Fruit fly (Drosophila melanogaster) whole organism, embryonic: ENCODE results near the gene Obp19d.

Source experiments
- Abd-B ChIP-seq: fragments of 200-800 bp; sonication (Bioruptor generic); optimal IDR thresholded peaks from 2 replicates; lab custom pipeline; 2018; ENCODE audit warnings: missing biosample characterization, mild to moderate bottlenecking, missing genetic modification characterization, moderate library complexity
- Awh ChIP-seq: fragments of 200-800 bp; sonication (Bioruptor generic); IDR thresholded peaks from 2 replicates; pipeline ENCODE4, ENCODE4 v1.3.6; 2022; ENCODE audit warnings: missing biosample characterization, missing genetic modification characterization
- Bgb ChIP-seq: fragments of 200-800 bp; sonication (Bioruptor generic); IDR thresholded peaks from 2 replicates; pipeline ENCODE4 v1.3.6; 2022; ENCODE audit warnings: missing biosample characterization, missing genetic modification characterization; ENCODE audit not compliant: partially characterized antibody
- CG1024 ChIP-seq: fragments of 200-800 bp; sonication (Bioruptor generic); IDR thresholded peaks from 2 replicates; pipeline ENCODE4 v1.3.6; 2022; ENCODE audit warnings: missing biosample characterization, missing genetic modification characterization
- CG12155 ChIP-seq: fragments of 200-800 bp; sonication (Bioruptor generic); optimal IDR thresholded peaks from 3 replicates; lab custom pipeline; 2016; ENCODE audit warnings: missing biosample characterization, missing genetic modification characterization
- CG13123 ChIP-seq: fragments of 200-800 bp; sonication (Bioruptor generic); optimal IDR thresholded peaks from 2 replicates; lab custom pipeline; 2016; ENCODE audit warnings: missing biosample characterization, missing genetic modification characterization
- CG13424 ChIP-seq: fragments of 200-800 bp; sonication (Bioruptor generic); optimal IDR thresholded peaks from 2 replicates; lab custom pipeline; 2019; ENCODE audit warnings: missing biosample characterization, mild to moderate bottlenecking, missing genetic modification characterization, moderate library complexity
- CG14710 ChIP-seq: fragments of 200-800 bp; sonication (Bioruptor generic); optimal IDR thresholded peaks from 3 replicates; lab custom pipeline; 2019; ENCODE audit warnings: missing biosample characterization, mild to moderate bottlenecking, missing genetic modification characterization, moderate library complexity
- CG15269 ChIP-seq: fragments of 200-800 bp; sonication (Bioruptor generic); optimal IDR thresholded peaks from 2 replicates; lab custom pipeline; 2018; ENCODE audit warnings: missing biosample characterization, mild to moderate bottlenecking, missing genetic modification characterization, moderate library complexity
- CG15514 ChIP-seq: fragments of 200-800 bp; sonication (Bioruptor generic); optimal IDR thresholded peaks from 3 replicates; lab custom pipeline; 2017; ENCODE audit warnings: missing biosample characterization, missing genetic modification characterization, mild to moderate bottlenecking, moderate library complexity, missing genetic modification reagents
- CG1602 ChIP-seq: fragments of 200-800 bp; sonication (Bioruptor generic); optimal IDR thresholded peaks from 3 replicates; lab custom pipeline; 2016; ENCODE audit warnings: missing biosample characterization, missing genetic modification characterization
- CG18599 ChIP-seq: fragments of 200-800 bp; sonication (Bioruptor generic); optimal IDR thresholded peaks from 3 replicates; lab custom pipeline; 2017; ENCODE audit warnings: missing biosample characterization, missing genetic modification characterization, mild to moderate bottlenecking, moderate library complexity, missing genetic modification reagents
- CG2120 ChIP-seq: fragments of 200-800 bp; sonication (Bioruptor generic); optimal IDR thresholded peaks from 3 replicates; lab custom pipeline; 2016; ENCODE audit warnings: missing biosample characterization, missing genetic modification characterization
- CG2678 ChIP-seq: fragments of 200-800 bp; sonication (Bioruptor generic); optimal IDR thresholded peaks from 3 replicates; lab custom pipeline; 2019; ENCODE audit warnings: missing biosample characterization, mild to moderate bottlenecking, missing genetic modification characterization, moderate library complexity
- CG32532 ChIP-seq: fragments of 200-800 bp; sonication (Bioruptor generic); IDR thresholded peaks from 2 replicates; pipeline ENCODE4 v1.3.6; 2022; ENCODE audit warnings: missing biosample characterization, missing genetic modification characterization
- CG3281 ChIP-seq: fragments of 200-800 bp; sonication (Bioruptor generic); optimal IDR thresholded peaks from 3 replicates; lab custom pipeline; 2017; ENCODE audit warnings: missing biosample characterization, mild to moderate bottlenecking, missing genetic modification characterization
- CG3407 ChIP-seq: fragments of 200-800 bp; sonication (Bioruptor generic); optimal IDR thresholded peaks from 2 replicates; lab custom pipeline; 2018; ENCODE audit warnings: missing biosample characterization, mild to moderate bottlenecking, missing genetic modification characterization
- CG34376 ChIP-seq: fragments of 200-800 bp; sonication (Bioruptor generic); optimal IDR thresholded peaks from 2 replicates; lab custom pipeline; 2018; ENCODE audit warnings: missing biosample characterization, mild to moderate bottlenecking, missing genetic modification characterization
- CG4617 ChIP-seq: fragments of 200-800 bp; sonication (Bioruptor generic); optimal IDR thresholded peaks from 3 replicates; lab custom pipeline; 2016; ENCODE audit warnings: missing biosample characterization, missing genetic modification characterization, borderline replicate concordance
- CG6813 ChIP-seq: fragments of 200-800 bp; sonication (Bioruptor generic); optimal IDR thresholded peaks from 2 replicates; lab custom pipeline; 2017; ENCODE audit warnings: missing biosample characterization, missing genetic modification characterization, mild to moderate bottlenecking, moderate library complexity, missing genetic modification reagents
- CG7556 ChIP-seq: fragments of 200-800 bp; sonication (Bioruptor generic); optimal IDR thresholded peaks from 2 replicates; lab custom pipeline; 2017; ENCODE audit warnings: missing biosample characterization, mild to moderate bottlenecking, missing genetic modification characterization
- CG9727 ChIP-seq: fragments of 200-800 bp; sonication (Bioruptor generic); optimal IDR thresholded peaks from 3 replicates; lab custom pipeline; 2017; ENCODE audit warnings: missing biosample characterization, mild to moderate bottlenecking, missing genetic modification characterization
- Camta ChIP-seq: fragments of 200-800 bp; sonication (Bioruptor generic); optimal IDR thresholded peaks from 2 replicates; lab custom pipeline; 2016; ENCODE audit warnings: missing biosample characterization, missing genetic modification characterization
- Dad ChIP-seq: fragments of 200-800 bp; sonication (Bioruptor generic); optimal IDR thresholded peaks from 3 replicates; lab custom pipeline; 2016; ENCODE audit warnings: missing biosample characterization, missing genetic modification characterization
- Hr51 ChIP-seq, 2 experiments: fragments of 200-800 bp; sonication (Bioruptor generic); optimal IDR thresholded peaks; 2 replicates in 1 of 2; 3 replicates in 1 of 2; lab custom pipeline; 2016 to 2018; ENCODE audit warnings: missing biosample characterization in 2 of 2, missing genetic modification characterization in 2 of 2, mild to moderate bottlenecking in 1 of 2, moderate library complexity in 1 of 2
- Lhr ChIP-seq: fragments of 200-800 bp; sonication (Bioruptor generic); optimal IDR thresholded peaks from 3 replicates; lab custom pipeline; 2017; ENCODE audit warnings: mild to moderate bottlenecking, missing biosample characterization, missing genetic modification reagents, missing genetic modification characterization
- PHDP ChIP-seq: fragments of 200-800 bp; sonication (Bioruptor generic); optimal IDR thresholded peaks from 3 replicates; lab custom pipeline; 2018; ENCODE audit warnings: missing biosample characterization, mild to moderate bottlenecking, missing genetic modification characterization, moderate library complexity
- Pdp1 ChIP-seq, 2 experiments: fragments of 200-800 bp; sonication (Bioruptor generic); optimal IDR thresholded peaks; 3 replicates each; lab custom pipeline; 2016; ENCODE audit warnings: missing biosample characterization in 2 of 2, missing genetic modification characterization in 2 of 2, mild to moderate bottlenecking in 1 of 2, moderate library complexity in 1 of 2
- Rfx ChIP-seq: fragments of 200-800 bp; sonication (Bioruptor generic); IDR thresholded peaks from 2 replicates; pipeline ENCODE4 v1.3.6; 2022; ENCODE audit warnings: missing biosample characterization, missing genetic modification characterization
- Side ChIP-seq: fragments of 200-800 bp; sonication (Bioruptor generic); optimal IDR thresholded peaks from 2 replicates; lab custom pipeline; 2016; ENCODE audit warnings: missing biosample characterization, missing genetic modification characterization
- Sox100B ChIP-seq: fragments of 200-800 bp; sonication (Bioruptor generic); optimal IDR thresholded peaks from 3 replicates; lab custom pipeline; 2018; ENCODE audit warnings: missing biosample characterization, mild to moderate bottlenecking, missing genetic modification characterization
- Sry-δ ChIP-seq: fragments of 200-800 bp; sonication (Bioruptor generic); optimal IDR thresholded peaks from 2 replicates; lab custom pipeline; 2016; ENCODE audit warnings: missing biosample characterization, missing genetic modification characterization
- Xrp1 ChIP-seq: fragments of 200-800 bp; sonication (Bioruptor generic); IDR thresholded peaks from 2 replicates; pipeline ENCODE4 v1.3.6; 2022; ENCODE audit warnings: missing biosample characterization, missing genetic modification characterization
- aop ChIP-seq: fragments of 200-800 bp; sonication (Bioruptor generic); IDR thresholded peaks from 2 replicates; pipeline ENCODE4 v1.3.6; 2022; ENCODE audit warnings: missing biosample characterization, missing genetic modification characterization
- bab2 ChIP-seq: fragments of 200-800 bp; sonication (Bioruptor generic); optimal IDR thresholded peaks from 2 replicates; lab custom pipeline; 2016; ENCODE audit warnings: missing biosample characterization, missing genetic modification characterization
- dpn ChIP-seq, 2 experiments: fragments of 200-800 bp; sonication (Bioruptor generic); optimal IDR thresholded peaks; 3 replicates each; lab custom pipeline; 2016; ENCODE audit warnings: missing biosample characterization in 2 of 2, missing genetic modification characterization in 2 of 2
- ftz-f1 ChIP-seq: fragments of 200-800 bp; sonication (Bioruptor generic); optimal IDR thresholded peaks from 2 replicates; lab custom pipeline; 2016; ENCODE audit warnings: missing biosample characterization, missing genetic modification characterization
- fu2 ChIP-seq: fragments of 200-800 bp; sonication (Bioruptor generic); optimal IDR thresholded peaks from 2 replicates; lab custom pipeline; 2016; ENCODE audit warnings: missing biosample characterization, missing genetic modification characterization
- gem ChIP-seq: fragments of 200-800 bp; sonication (Bioruptor generic); optimal IDR thresholded peaks from 2 replicates; lab custom pipeline; 2019; ENCODE audit warnings: missing biosample characterization, mild to moderate bottlenecking, missing genetic modification characterization, moderate library complexity
- h ChIP-seq: fragments of >200 bp; optimal IDR thresholded peaks from 2 replicates; lab custom pipeline; 2017
- lola ChIP-seq, 3 experiments: fragments of >200 bp in 2 of 3; fragments of 200-800 bp in 1 of 3; sonication (Bioruptor generic) in 1 of 3; optimal IDR thresholded peaks; 2 replicates each; lab custom pipeline; 2017 to 2019; ENCODE audit warnings: missing biosample characterization in 3 of 3, missing genetic modification characterization in 3 of 3, mild to moderate bottlenecking in 1 of 3, moderate library complexity in 1 of 3
- odd ChIP-seq: fragments of 200-800 bp; sonication (Bioruptor generic); optimal IDR thresholded peaks from 2 replicates; lab custom pipeline; 2017; ENCODE audit warnings: missing biosample characterization, mild to moderate bottlenecking, missing genetic modification characterization
- pzg ChIP-seq: fragments of 200-800 bp; sonication (Bioruptor generic); optimal IDR thresholded peaks from 3 replicates; lab custom pipeline; 2018; ENCODE audit warnings: missing biosample characterization, mild to moderate bottlenecking, missing genetic modification characterization, moderate library complexity
- scrt ChIP-seq: fragments of 200-800 bp; sonication (Bioruptor generic); optimal IDR thresholded peaks from 2 replicates; lab custom pipeline; 2018; ENCODE audit warnings: missing biosample characterization, mild to moderate bottlenecking, missing genetic modification characterization, moderate library complexity
- sd ChIP-seq: fragments of 200-800 bp; sonication (Bioruptor generic); optimal IDR thresholded peaks from 3 replicates; lab custom pipeline; 2018; ENCODE audit warnings: missing biosample characterization, mild to moderate bottlenecking, missing genetic modification characterization, moderate library complexity
- sob ChIP-seq: fragments of 200-800 bp; sonication (Bioruptor generic); IDR thresholded peaks from 2 replicates; pipeline ENCODE4 v1.3.6; 2022; ENCODE audit warnings: missing biosample characterization, missing genetic modification characterization
- zfh1 ChIP-seq: fragments of 200-800 bp; sonication (Bioruptor generic); IDR thresholded peaks from 3 replicates; pipeline ENCODE4 v1.3.6; 2022; ENCODE audit warnings: missing biosample characterization, missing genetic modification characterization

Gene Obp19d

dm6 chrX:20433345-20434332 is 14.2 kb downstream of the Obp19d start, which contains the start of gene CG1695 (continued):
- TF ChIP-seq Pdp1 (GFP tag; optimal IDR thresholded peaks at IDR 0.05; lab: Kevin White, UChicago) (peak; percentile 1 to 71), CG7556 (GFP tag; lab: Kevin White, UChicago) (peak; percentile 51), Xrp1 (GFP tag; lab: Robert Waterston, UW) (no peak), pzg (GFP tag; lab: Kevin White, UChicago) (peak; percentile 23), CG14710 (tag; lab: Kevin White, UChicago) (peak; percentile 20), CG15269 (tag; lab: Kevin White, UChicago) (peak; percentile 32), Awh (GFP tag; lab: Robert Waterston, UW) (no peak), Lhr (GFP tag; lab: Kevin White, UChicago) (no peak), PHDP (tag; lab: Kevin White, UChicago) (no peak), CG13424 (peak; percentile 36), Side (no peak), Dad (GFP tag; lab: Kevin White, UChicago) (no peak), Abd-B (GFP tag; lab: Kevin White, UChicago) (peak; percentile 17), dpn (GFP tag; optimal IDR thresholded peaks at IDR 0.05; lab: Kevin White, UChicago) (peak in 1 of 2 experiments; percentile 0), CG3281 (GFP tag; lab: Kevin White, UChicago) (peak; percentile 24), CG18599 (GFP tag; lab: Kevin White, UChicago) (peak; percentile 29), Sox100B (GFP tag; lab: Kevin White, UChicago) (peak; percentile 11), scrt (GFP tag; lab: Kevin White, UChicago) (peak; percentile 17), CG9727 (GFP tag; lab: Kevin White, UChicago) (peak; percentile 30), CG6813 (no peak), CG4617 (GFP tag; lab: Kevin White, UChicago) (no peak), Camta (GFP tag; lab: Kevin White, UChicago) (peak; percentile 5), sd (tag; lab: Kevin White, UChicago) (peak; percentile 84), gem (tag; lab: Kevin White, UChicago) (peak; percentile 41), CG32532 (GFP tag; lab: Robert Waterston, UW) (peak; percentile 31; the same call in 1 of the 2 replicates), zfh1 (GFP tag; lab: Robert Waterston, UW) (no peak), bab2 (GFP tag; lab: Kevin White, UChicago) (peak; percentile 24), CG12155 (GFP tag; lab: Kevin White, UChicago) (no peak), lola (GFP tag; optimal IDR thresholded peaks at IDR 0.05; lab: Kevin White, UChicago) (no peak), ftz-f1 (GFP tag; lab: Kevin White, UChicago) (no peak), CG3407 (no peak), aop (no peak), Bgb (GFP tag; lab: Robert Waterston, UW) (no peak), odd (peak; percentile 32), CG1602 (GFP tag; lab: Kevin White, UChicago) (peak; percentile 3), Sry-δ (GFP tag; lab: Kevin White, UChicago) (peak; percentile 3), CG15514 (GFP tag; lab: Kevin White, UChicago) (peak; percentile 17), CG13123 (no peak), Rfx (GFP tag; lab: Robert Waterston, UW) (peak; percentile 31; the same call in 1 of the 2 replicates), CG2678 (tag; lab: Kevin White, UChicago) (peak; percentile 56), Hr51 (GFP tag; optimal IDR thresholded peaks at IDR 0.05; lab: Kevin White, UChicago) (peak in 1 of 2 experiments; percentile 39), h (lab: Kevin White, UChicago) (no peak), CG1024 (GFP tag; lab: Robert Waterston, UW) (no peak), CG34376 (GFP tag; lab: Kevin White, UChicago) (no peak), sob (no peak), CG2120 (GFP tag; lab: Kevin White, UChicago) (peak; percentile 45), fu2 (GFP tag; lab: Kevin White, UChicago) (peak; percentile 13)
